Fruit fly (Drosophila melanogaster) whole organism: ENCODE measurements around the gene CG32110.

Experiments
- CG8478 ChIP-seq: fragments of >200 bp; optimal IDR thresholded peaks from 2 replicates; lab custom pipeline; 2018; ENCODE audit warnings: inconsistent platforms
- Dll ChIP-seq: fragments of >200 bp; optimal IDR thresholded peaks from 2 replicates; lab custom pipeline; 2017
- EcR ChIP-seq, 2 experiments: fragments of >200 bp; optimal IDR thresholded peaks; 2 replicates each; lab custom pipeline; 2017; ENCODE audit warnings: missing biosample characterization in 2 of 2, missing genetic modification characterization in 2 of 2, missing genetic modification reagents in 2 of 2
- pan ChIP-seq: fragments of >200 bp; optimal IDR thresholded peaks from 2 replicates; lab custom pipeline; 2017
- psq ChIP-seq: fragments of >200 bp; optimal IDR thresholded peaks from 2 replicates; lab custom pipeline; 2017
- usp ChIP-seq: fragments of >200 bp; optimal IDR thresholded peaks from 2 replicates; lab custom pipeline; 2017; ENCODE audit warnings: missing biosample characterization, missing genetic modification characterization, mixed read lengths

CG32110 gene

DNA sequence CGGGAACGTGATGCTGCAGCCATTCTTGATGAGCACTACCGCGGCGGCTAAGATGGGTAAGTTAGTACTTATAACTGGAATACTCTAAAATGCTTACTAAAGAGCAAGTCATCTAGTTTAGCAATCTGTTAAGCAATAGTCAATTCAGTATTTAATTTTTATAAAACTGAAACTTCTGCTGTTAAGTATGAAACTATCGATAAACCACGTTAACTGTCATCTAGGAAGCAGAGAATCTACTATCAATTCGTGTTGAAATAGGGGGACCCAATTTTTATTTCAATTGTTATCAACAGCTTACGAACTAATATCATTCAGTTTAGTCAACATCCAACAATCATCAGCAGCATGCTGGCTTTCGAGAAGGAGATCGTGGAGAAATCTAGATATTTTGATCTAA lies at the start of gene CG32110:
CG32110 (plus strand) TSS at position 301 of the 400 bp plus-strand sequence.
- TF ChIP-seq EcR (GFP tag; optimal IDR thresholded peaks at IDR 0.05; lab: Kevin White, UChicago) (no peak), Dll (no peak), CG8478 (lab: Kevin White, UChicago) (no peak), psq (lab: Kevin White, UChicago) (no peak), pan (lab: Kevin White, UChicago) (no peak), usp (GFP tag; lab: Kevin White, UChicago) (no peak)

DNA sequence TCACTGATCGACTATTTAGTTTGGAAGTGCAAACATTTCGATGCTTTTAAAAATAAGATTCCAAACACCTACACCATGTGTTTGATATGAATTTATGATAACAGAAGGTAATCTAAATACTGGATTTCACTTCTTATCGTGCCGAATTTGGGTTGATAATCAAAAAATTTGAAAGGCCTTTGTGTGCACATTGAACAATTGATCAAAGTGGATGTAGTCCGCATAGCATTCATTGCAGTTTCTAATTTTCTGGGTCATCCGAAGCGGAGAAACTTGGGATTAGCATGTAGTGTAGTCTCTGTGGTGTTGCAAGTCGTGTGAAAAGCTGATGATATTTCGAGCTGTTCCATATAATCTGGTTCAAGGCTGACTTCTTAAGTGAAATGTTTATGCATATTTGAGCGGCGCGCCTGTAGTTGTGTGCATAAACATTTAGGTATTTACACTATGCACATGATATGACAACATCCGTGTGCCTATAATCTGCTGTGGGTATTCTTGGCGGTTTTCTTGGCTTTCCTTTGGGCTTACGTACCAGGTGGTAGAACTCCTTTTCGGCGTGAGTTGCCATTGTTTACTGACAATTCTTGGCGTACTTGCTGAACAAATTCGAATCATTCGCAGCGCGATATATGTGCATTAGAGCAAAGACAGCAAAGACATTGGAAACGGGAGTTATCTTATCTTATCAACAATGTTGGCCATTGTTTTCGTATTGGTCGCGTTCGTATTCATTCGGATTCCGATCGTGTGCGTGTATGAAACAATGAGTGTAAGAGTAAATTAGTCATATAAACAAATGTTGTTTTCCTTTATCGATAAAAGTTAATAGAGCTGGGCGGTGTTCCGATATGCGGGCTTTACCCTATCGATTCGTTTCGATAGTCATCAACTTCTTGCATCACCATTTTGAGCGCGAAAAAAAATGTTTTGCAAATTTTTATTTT lies 35.5 kb upstream of the CG32110 start, which contains the start of gene Hip1:
Hip1 (minus strand) TSS at position 834 of the 947 bp plus-strand sequence.
- TF ChIP-seq CG8478 (lab: Kevin White, UChicago): no peak
- no peak for TF ChIP-seq usp (GFP tag; lab: Kevin White, UChicago)
- TF ChIP-seq psq (lab: Kevin White, UChicago): no peak
- no peak for TF ChIP-seq Dll
- TF ChIP-seq EcR (GFP tag; optimal IDR thresholded peaks at IDR 0.05; lab: Kevin White, UChicago): no peak
- TF ChIP-seq pan (lab: Kevin White, UChicago): no peak

DNA sequence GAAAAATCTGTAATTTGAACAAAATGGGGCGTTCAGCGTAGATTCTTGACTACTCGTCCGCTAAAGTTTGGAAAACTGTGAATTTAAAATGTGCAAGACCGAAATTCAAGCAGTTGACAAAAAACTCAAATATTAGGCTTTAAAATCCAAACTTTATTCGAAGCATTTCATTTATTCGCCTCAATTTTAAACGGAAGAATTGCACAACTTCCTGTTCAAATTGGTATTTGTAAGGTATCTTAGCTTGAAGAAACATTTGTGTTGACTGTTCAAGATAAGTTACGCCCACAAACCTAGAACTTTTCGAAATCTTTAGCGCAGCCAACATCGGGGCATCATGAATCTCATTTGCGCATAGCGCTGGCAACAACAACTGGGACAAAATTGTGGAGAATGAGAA lies 29.9 kb upstream of the CG32110 start, which contains the start of gene CG32106:
CG32106 (minus strand) TSS at position 101 of the 400 bp plus-strand sequence.
- no peak for TF ChIP-seq Dll
- TF ChIP-seq psq (lab: Kevin White, UChicago): no peak
- no peak for TF ChIP-seq usp (GFP tag; lab: Kevin White, UChicago)
- TF ChIP-seq pan (lab: Kevin White, UChicago): no peak
- TF ChIP-seq EcR (GFP tag; optimal IDR thresholded peaks at IDR 0.05; lab: Kevin White, UChicago): no peak
- no peak for TF ChIP-seq CG8478 (lab: Kevin White, UChicago)

DNA sequence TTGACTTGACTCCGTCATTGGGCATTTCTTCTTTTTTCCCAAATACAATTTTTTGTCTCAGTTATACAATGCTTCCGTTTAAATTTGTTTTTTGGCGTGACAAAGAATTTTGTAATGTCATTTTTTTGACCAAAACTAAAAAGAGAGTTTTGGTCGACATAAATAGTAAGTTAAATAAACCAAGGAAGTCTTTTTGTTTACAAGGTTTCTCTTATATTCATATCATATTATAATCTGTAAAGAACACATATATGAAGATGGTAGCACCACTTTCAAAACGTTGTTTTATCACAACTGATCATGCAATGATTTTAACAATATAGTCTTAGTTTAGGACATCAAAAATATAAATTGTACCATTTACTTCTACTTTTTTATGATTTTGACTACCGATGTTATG lies 27.5 kb upstream of the CG32110 start, which contains the start of the genes CG10969 and CG17666:
CG10969 (minus strand) TSS at position 101 of the 400 bp plus-strand sequence.
CG17666 (plus strand) TSS at position 329 of the 400 bp plus-strand sequence.
- TF ChIP-seq Dll: no peak
- TF ChIP-seq usp (GFP tag; lab: Kevin White, UChicago): no peak
- no peak for TF ChIP-seq psq (lab: Kevin White, UChicago)
- no peak for TF ChIP-seq EcR (GFP tag; optimal IDR thresholded peaks at IDR 0.05; lab: Kevin White, UChicago)
- no peak for TF ChIP-seq CG8478 (lab: Kevin White, UChicago)
- no peak for TF ChIP-seq pan (lab: Kevin White, UChicago)

DNA sequence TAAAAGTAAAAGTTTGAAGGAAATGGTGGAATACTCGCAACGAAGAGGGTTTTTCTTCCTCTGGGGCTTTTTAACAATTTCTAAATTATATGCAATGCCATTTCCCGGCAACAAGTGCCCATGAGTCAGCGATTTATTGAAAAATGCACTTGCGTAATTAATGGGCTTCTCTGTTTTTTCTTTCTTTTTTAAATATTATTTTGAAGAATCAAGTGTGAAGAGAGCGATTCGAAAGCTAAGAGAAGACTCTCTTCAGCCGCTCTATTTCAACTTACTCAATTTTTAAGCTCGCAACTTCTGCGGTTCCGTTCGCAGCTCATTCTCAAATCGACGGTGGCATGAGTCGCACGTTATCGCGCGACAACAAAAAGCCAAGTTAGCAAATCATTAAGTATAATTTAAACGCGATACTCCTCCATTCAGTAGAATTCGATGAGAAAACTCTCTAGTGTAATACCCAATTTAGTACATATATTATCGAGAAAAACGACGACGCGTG lies 18.6 kb upstream of the CG32110 start, which contains the start of gene CG42709:
CG42709 (plus strand) TSS at position 318 of the 499 bp plus-strand sequence.
- TF ChIP-seq Dll (no peak), pan (lab: Kevin White, UChicago) (no peak), EcR (GFP tag; optimal IDR thresholded peaks at IDR 0.05; lab: Kevin White, UChicago) (no peak), psq (lab: Kevin White, UChicago) (no peak), usp (GFP tag; lab: Kevin White, UChicago) (no peak)

DNA sequence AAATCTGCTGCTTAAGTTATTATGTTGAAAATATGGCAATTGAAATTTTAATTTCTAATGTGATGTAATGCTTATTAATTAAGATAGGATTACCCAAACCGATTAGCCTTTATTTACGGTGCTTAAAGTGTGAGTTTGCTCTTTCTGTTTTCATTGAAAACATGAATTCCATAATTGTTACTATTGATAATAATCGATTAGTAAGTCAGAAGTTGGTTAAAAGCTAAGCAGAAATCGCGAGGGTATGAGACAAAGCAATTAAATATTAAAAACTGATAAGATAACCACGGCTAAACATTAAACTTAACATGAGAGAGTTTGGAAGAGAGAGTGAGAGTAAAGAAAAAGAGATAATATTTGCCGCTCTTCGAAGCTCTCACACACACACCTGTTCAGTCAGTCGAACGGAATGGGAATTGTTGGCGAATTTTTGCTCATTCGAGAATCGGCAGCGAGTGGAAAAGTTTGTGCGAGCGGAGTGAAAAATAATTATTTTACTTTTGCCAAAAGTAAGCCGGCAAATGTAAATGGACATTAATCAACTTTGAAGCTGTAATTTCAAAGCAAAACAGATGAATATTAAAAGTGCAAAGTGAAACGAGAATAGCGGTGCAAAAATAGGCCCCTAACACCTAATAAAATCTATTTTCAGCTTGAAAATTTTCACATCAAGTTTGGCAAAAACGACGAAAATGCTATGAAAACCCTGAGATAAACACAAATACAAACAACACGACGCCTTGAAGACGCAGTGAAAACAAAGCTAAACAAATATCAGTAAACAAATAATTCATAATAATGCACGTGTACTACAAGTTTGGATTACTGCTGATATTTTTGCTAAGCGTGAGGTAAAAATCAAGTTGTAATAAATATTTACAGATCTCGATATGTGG lies 17.5 kb upstream of the CG32110 start:
- no peak for TF ChIP-seq EcR (GFP tag; optimal IDR thresholded peaks at IDR 0.05; lab: Kevin White, UChicago)
- TF ChIP-seq psq (lab: Kevin White, UChicago): no peak
- TF ChIP-seq Dll: no peak
- no peak for TF ChIP-seq CG8478 (lab: Kevin White, UChicago)
- no peak for TF ChIP-seq usp (GFP tag; lab: Kevin White, UChicago)
- TF ChIP-seq pan (lab: Kevin White, UChicago): no peak

DNA sequence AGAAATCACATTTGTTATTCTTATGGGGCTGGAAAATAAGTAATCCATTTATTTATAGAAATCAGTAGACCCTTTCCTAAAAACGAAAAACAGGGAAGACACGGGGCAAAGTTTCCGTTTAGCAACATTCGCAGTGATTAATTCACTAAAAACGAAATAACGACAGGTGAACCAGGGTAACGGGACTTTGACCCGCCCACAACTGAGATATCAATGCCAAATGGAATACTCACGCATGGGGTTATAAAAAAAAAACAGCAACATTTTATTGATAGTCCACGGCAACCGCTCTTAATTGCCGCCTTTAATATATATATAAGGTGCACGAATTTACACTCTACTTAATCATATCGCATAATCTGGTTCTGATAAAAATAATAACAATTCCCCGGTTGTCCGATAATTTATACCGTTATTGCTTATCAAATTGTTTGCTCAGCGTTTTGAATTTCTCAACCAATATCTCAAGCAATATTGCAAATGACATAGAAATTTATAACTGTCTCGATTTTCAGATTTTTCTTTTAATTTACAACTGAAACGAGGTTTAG lies 16.8 kb upstream of the CG32110 start:
- TF ChIP-seq Dll: no peak
- TF ChIP-seq pan (lab: Kevin White, UChicago): no peak
- no peak for TF ChIP-seq usp (GFP tag; lab: Kevin White, UChicago)
- TF ChIP-seq CG8478 (lab: Kevin White, UChicago): no peak
- TF ChIP-seq EcR (GFP tag; optimal IDR thresholded peaks at IDR 0.05; lab: Kevin White, UChicago): no peak
- no peak for TF ChIP-seq psq (lab: Kevin White, UChicago)

DNA sequence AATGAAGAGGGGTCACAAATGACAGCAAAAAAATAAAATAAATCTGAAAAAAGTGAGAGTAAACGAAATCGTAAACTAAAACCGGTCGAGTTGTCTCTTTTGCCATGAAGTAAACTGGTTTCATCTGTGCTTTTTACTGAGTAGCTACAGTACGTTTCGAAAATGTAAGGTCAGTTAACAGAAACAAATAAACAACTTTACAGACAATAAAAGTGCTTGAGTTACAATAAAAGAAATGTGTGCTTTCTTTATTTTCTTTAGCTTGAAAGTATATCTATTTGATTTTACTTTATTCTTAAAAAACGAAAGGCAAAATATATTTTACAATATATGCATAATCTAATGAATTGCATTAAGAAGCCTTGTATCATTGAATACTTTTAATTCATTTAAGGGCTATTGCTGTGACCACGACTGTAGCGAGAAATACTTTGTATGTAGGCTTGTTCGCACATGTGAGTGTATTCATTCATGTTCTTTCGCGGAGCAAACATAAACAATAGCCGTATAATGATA lies 15.5 kb upstream of the CG32110 start:
- TF ChIP-seq EcR (GFP tag; optimal IDR thresholded peaks at IDR 0.05; lab: Kevin White, UChicago) (no peak), psq (lab: Kevin White, UChicago) (no peak), Dll (no peak), CG8478 (lab: Kevin White, UChicago) (no peak), pan (lab: Kevin White, UChicago) (no peak)

DNA sequence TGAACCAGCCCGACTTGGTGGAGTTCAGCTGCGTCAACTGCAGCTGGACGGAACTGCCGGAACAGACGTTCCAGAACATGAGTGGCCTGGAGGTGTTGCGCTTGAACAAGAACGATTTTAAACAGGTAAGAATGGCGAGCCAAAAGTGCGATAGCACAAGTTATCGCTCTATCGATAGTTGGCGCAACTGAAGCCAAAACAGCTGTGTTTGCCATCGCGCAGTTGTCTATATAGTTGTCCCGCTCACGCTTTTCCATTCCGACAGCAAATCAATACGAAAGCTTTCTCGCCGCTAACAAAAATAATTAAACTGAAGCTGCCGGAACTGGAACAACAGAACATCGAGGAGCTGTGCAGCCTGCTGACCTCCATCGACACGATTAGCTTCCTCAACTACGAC lies 14.0 kb upstream of the CG32110 start:
- TF ChIP-seq CG8478 (lab: Kevin White, UChicago) (peak; percentile 47), pan (lab: Kevin White, UChicago) (no peak)

DNA sequence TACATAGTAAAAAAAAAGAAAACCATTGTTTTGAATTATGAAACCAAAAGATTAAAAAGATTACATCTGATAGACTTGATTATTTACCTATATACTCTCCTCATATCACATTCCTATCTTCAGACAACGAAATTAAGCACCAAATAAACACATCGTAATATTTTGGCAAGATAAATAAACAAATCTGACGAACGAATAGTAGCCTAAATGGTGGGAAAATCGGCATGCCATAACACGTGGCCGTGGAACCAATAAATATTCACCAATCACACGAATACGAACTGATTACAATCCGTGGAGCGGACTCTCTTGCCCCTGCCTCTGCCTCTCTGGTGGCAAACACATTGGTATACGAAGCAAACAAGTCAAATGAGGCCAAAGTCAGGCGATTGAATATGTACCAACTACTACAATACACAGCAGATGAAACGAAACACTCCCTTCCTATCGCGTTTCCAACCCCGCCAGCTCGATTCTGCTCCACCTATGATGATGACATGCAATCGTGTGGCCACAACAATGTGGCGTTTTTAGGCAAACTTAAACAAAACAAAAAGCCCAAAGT lies 12.4 kb upstream of the CG32110 start:
- TF ChIP-seq pan (lab: Kevin White, UChicago): no peak
- no peak for TF ChIP-seq CG8478 (lab: Kevin White, UChicago)
- no peak for TF ChIP-seq psq (lab: Kevin White, UChicago)
- no peak for TF ChIP-seq usp (GFP tag; lab: Kevin White, UChicago)
- no peak for TF ChIP-seq Dll
- no peak for TF ChIP-seq EcR (GFP tag; optimal IDR thresholded peaks at IDR 0.05; lab: Kevin White, UChicago)
